Worm (Caenorhabditis elegans) whole organism, L3 larva: ENCODE measurements around the gene enol-1.
A peak's percentile ranks its signal among the peaks of the same experiment; 100 is the strongest.

Experiments
- R02D3.7 ChIP-seq: fragments of 150-350 bp; optimal IDR thresholded peaks from 2 replicates; lab custom pipeline; 2014; ENCODE audit warnings: missing biosample characterization, missing genetic modification characterization
- ZK546.5 ChIP-seq: sonication (generic microtip); optimal IDR thresholded peaks from 2 replicates; lab custom pipeline; 2017; ENCODE audit warnings: missing biosample characterization, missing genetic modification characterization
- aly-2 ChIP-seq: fragments of 150-350 bp; optimal IDR thresholded peaks from 2 replicates; lab custom pipeline; 2014; ENCODE audit warnings: missing biosample characterization, missing genetic modification characterization
- ama-1 ChIP-seq: fragments of 150-350 bp; optimal IDR thresholded peaks from 2 replicates; lab custom pipeline; 2018
- ceh-16 ChIP-seq: sonication (generic microtip); optimal IDR thresholded peaks from 2 replicates; lab custom pipeline; 2017; ENCODE audit warnings: missing biosample characterization, missing genetic modification characterization
- ceh-28 ChIP-seq: fragments of 150-350 bp; optimal IDR thresholded peaks from 2 replicates; lab custom pipeline; 2014; ENCODE audit warnings: missing biosample characterization, missing genetic modification reagents, missing genetic modification characterization
- ceh-82 ChIP-seq: fragments of 150-350 bp; optimal IDR thresholded peaks from 2 replicates; lab custom pipeline; 2014; ENCODE audit warnings: missing biosample characterization, missing genetic modification characterization
- ceh-9 ChIP-seq: sonication (generic microtip); optimal IDR thresholded peaks from 2 replicates; lab custom pipeline; 2018; ENCODE audit warnings: missing biosample characterization, missing genetic modification characterization
- daf-12 ChIP-seq: fragments of 150-350 bp; optimal IDR thresholded peaks from 2 replicates; lab custom pipeline; 2014; ENCODE audit warnings: missing biosample characterization, missing genetic modification reagents, missing genetic modification characterization
- egl-27 ChIP-seq: sonication (generic microtip); optimal IDR thresholded peaks from 4 replicates; lab custom pipeline; 2017; ENCODE audit warnings: missing biosample characterization, missing genetic modification reagents, missing genetic modification characterization
- egl-5 ChIP-seq: fragments of 150-350 bp; optimal IDR thresholded peaks from 2 replicates; lab custom pipeline; 2017; ENCODE audit warnings: missing biosample characterization, missing genetic modification reagents, missing genetic modification characterization, inconsistent platforms
- elt-1 ChIP-seq: fragments of 150-350 bp; optimal IDR thresholded peaks from 2 replicates; lab custom pipeline; 2014; ENCODE audit warnings: missing biosample characterization, missing genetic modification characterization
- elt-2 ChIP-seq: sonication (generic microtip); optimal IDR thresholded peaks from 2 replicates; lab custom pipeline; 2016; ENCODE audit warnings: missing genetic modification reagents, mild to moderate bottlenecking, missing genetic modification characterization, missing compliant biosample characterization
- elt-3 ChIP-seq, 3 experiments: fragments of 150-350 bp in 1 of 3; sonication (generic microtip) in 2 of 3; optimal IDR thresholded peaks; 2 replicates in 2 of 3; 4 replicates in 1 of 3; lab custom pipeline; 2014 to 2017; ENCODE audit warnings: missing biosample characterization in 3 of 3, missing genetic modification characterization in 3 of 3
- eor-1 ChIP-seq, 2 experiments: fragments of 150-350 bp; optimal IDR thresholded peaks; 2 replicates each; lab custom pipeline; 2014 to 2018; ENCODE audit warnings: missing biosample characterization in 2 of 2, missing genetic modification characterization in 2 of 2
- fkh-10 ChIP-seq: sonication (generic microtip); optimal IDR thresholded peaks from 2 replicates; lab custom pipeline; 2017; ENCODE audit warnings: missing biosample characterization, missing genetic modification reagents, missing genetic modification characterization
- fkh-2 ChIP-seq: fragments of 150-350 bp; optimal IDR thresholded peaks from 2 replicates; lab custom pipeline; 2014; ENCODE audit warnings: missing biosample characterization, missing genetic modification reagents, missing genetic modification characterization
- fos-1 ChIP-seq: fragments of 150-350 bp; optimal IDR thresholded peaks from 2 replicates; lab custom pipeline; 2014; ENCODE audit warnings: missing biosample characterization, missing genetic modification characterization
- hmg-11 ChIP-seq: sonication (generic microtip); optimal IDR thresholded peaks from 2 replicates; lab custom pipeline; 2016; ENCODE audit warnings: missing genetic modification characterization, missing compliant biosample characterization
- jun-1 ChIP-seq: fragments of 150-350 bp; optimal IDR thresholded peaks from 2 replicates; lab custom pipeline; 2014; ENCODE audit warnings: missing biosample characterization, missing genetic modification reagents, missing genetic modification characterization
- lin-15B ChIP-seq: fragments of 150-350 bp; optimal IDR thresholded peaks from 2 replicates; lab custom pipeline; 2014; ENCODE audit warnings: missing biosample characterization, missing genetic modification characterization
- lin-39 ChIP-seq: fragments of 150-350 bp; optimal IDR thresholded peaks from 2 replicates; lab custom pipeline; 2018; ENCODE audit warnings: missing biosample characterization, missing genetic modification reagents, missing genetic modification characterization
- lsy-12 ChIP-seq: sonication (generic microtip); optimal IDR thresholded peaks from 2 replicates; lab custom pipeline; 2016; ENCODE audit warnings: mild to moderate bottlenecking, missing genetic modification characterization, missing compliant biosample characterization
- mdl-1 ChIP-seq: fragments of 150-350 bp; optimal IDR thresholded peaks from 2 replicates; lab custom pipeline; 2014; ENCODE audit warnings: missing biosample characterization, missing genetic modification characterization
- mml-1 ChIP-seq: fragments of 150-350 bp; sonication (generic microtip); optimal IDR thresholded peaks from 3 replicates; lab custom pipeline; 2014; ENCODE audit warnings: missing biosample characterization, missing genetic modification characterization
- nfya-1 ChIP-seq: sonication (generic microtip); optimal IDR thresholded peaks from 2 replicates; lab custom pipeline; 2017; ENCODE audit warnings: missing genetic modification characterization, mild to moderate bottlenecking, missing compliant biosample characterization, antibody characterized with exemption, moderate library complexity; ENCODE audit not compliant: insufficient read depth
- nhr-11 ChIP-seq: fragments of 150-350 bp; optimal IDR thresholded peaks from 2 replicates; lab custom pipeline; 2014; ENCODE audit warnings: missing biosample characterization, missing genetic modification characterization
- nhr-12 ChIP-seq: fragments of 150-350 bp; optimal IDR thresholded peaks from 2 replicates; lab custom pipeline; 2014; ENCODE audit warnings: missing biosample characterization, missing genetic modification characterization
- nhr-23 ChIP-seq: fragments of 150-350 bp; optimal IDR thresholded peaks from 2 replicates; lab custom pipeline; 2014; ENCODE audit warnings: missing biosample characterization, missing genetic modification reagents, missing genetic modification characterization
- nhr-237 ChIP-seq: fragments of 150-350 bp; optimal IDR thresholded peaks from 2 replicates; lab custom pipeline; 2014; ENCODE audit warnings: missing biosample characterization, missing genetic modification characterization
- nhr-25 ChIP-seq: sonication (generic microtip); optimal IDR thresholded peaks from 2 replicates; lab custom pipeline; 2017; ENCODE audit warnings: missing biosample characterization, missing genetic modification characterization
- nhr-28 ChIP-seq: fragments of 150-350 bp; optimal IDR thresholded peaks from 2 replicates; lab custom pipeline; 2014; ENCODE audit warnings: missing biosample characterization, missing genetic modification characterization
- nhr-43 ChIP-seq: sonication (generic microtip); optimal IDR thresholded peaks from 2 replicates; lab custom pipeline; 2016; ENCODE audit warnings: mild to moderate bottlenecking, missing genetic modification characterization, missing compliant biosample characterization; ENCODE audit not compliant: poor library complexity, severe bottlenecking
- nhr-67 ChIP-seq: fragments of 150-350 bp; optimal IDR thresholded peaks from 2 replicates; lab custom pipeline; 2014; ENCODE audit warnings: missing biosample characterization, missing genetic modification characterization
- nhr-76 ChIP-seq: fragments of 150-350 bp; sonication (generic microtip); optimal IDR thresholded peaks from 5 replicates; lab custom pipeline; 2014; ENCODE audit warnings: missing biosample characterization, missing genetic modification characterization
- nhr-77 ChIP-seq: fragments of 150-350 bp; optimal IDR thresholded peaks from 2 replicates; lab custom pipeline; 2014; ENCODE audit warnings: missing biosample characterization, missing genetic modification characterization
- pha-4 ChIP-seq: fragments of 150-350 bp; optimal IDR thresholded peaks from 2 replicates; lab custom pipeline; 2014; ENCODE audit warnings: missing biosample characterization, missing genetic modification reagents, missing genetic modification characterization
- pqm-1 ChIP-seq: fragments of 150-350 bp; optimal IDR thresholded peaks from 2 replicates; lab custom pipeline; 2017; ENCODE audit warnings: missing biosample characterization, missing genetic modification characterization, inconsistent platforms
- sea-2 ChIP-seq: fragments of 150-350 bp; sonication (generic microtip); optimal IDR thresholded peaks from 4 replicates; lab custom pipeline; 2014; ENCODE audit warnings: missing biosample characterization, missing genetic modification reagents, missing genetic modification characterization
- skn-1 ChIP-seq: fragments of 150-350 bp; optimal IDR thresholded peaks from 2 replicates; lab custom pipeline; 2014; ENCODE audit warnings: missing biosample characterization, missing genetic modification characterization
- snpc-4 ChIP-seq: fragments of 150-350 bp; optimal IDR thresholded peaks from 2 replicates; lab custom pipeline; 2014; ENCODE audit warnings: missing biosample characterization, missing genetic modification characterization
- tbx-2 ChIP-seq: sonication (generic microtip); optimal IDR thresholded peaks from 2 replicates; lab custom pipeline; 2016; ENCODE audit warnings: mild to moderate bottlenecking, missing genetic modification characterization, missing compliant biosample characterization
- unc-39 ChIP-seq: sonication (generic microtip); optimal IDR thresholded peaks from 4 replicates; lab custom pipeline; 2017; ENCODE audit warnings: missing biosample characterization, missing genetic modification characterization
- unc-62 ChIP-seq: fragments of 150-350 bp; sonication (generic microtip); optimal IDR thresholded peaks from 4 replicates; lab custom pipeline; 2014; ENCODE audit warnings: missing biosample characterization, missing genetic modification reagents, missing genetic modification characterization
- zag-1 ChIP-seq: fragments of 150-350 bp; optimal IDR thresholded peaks from 2 replicates; lab custom pipeline; 2014; ENCODE audit warnings: missing biosample characterization, missing genetic modification characterization
- ztf-11 ChIP-seq: fragments of 150-350 bp; optimal IDR thresholded peaks from 2 replicates; lab custom pipeline; 2014; ENCODE audit warnings: missing biosample characterization, missing genetic modification characterization
- ztf-4 ChIP-seq: fragments of 150-350 bp; optimal IDR thresholded peaks from 2 replicates; lab custom pipeline; 2014; ENCODE audit warnings: missing biosample characterization, missing genetic modification characterization

enol-1 gene

DNA sequence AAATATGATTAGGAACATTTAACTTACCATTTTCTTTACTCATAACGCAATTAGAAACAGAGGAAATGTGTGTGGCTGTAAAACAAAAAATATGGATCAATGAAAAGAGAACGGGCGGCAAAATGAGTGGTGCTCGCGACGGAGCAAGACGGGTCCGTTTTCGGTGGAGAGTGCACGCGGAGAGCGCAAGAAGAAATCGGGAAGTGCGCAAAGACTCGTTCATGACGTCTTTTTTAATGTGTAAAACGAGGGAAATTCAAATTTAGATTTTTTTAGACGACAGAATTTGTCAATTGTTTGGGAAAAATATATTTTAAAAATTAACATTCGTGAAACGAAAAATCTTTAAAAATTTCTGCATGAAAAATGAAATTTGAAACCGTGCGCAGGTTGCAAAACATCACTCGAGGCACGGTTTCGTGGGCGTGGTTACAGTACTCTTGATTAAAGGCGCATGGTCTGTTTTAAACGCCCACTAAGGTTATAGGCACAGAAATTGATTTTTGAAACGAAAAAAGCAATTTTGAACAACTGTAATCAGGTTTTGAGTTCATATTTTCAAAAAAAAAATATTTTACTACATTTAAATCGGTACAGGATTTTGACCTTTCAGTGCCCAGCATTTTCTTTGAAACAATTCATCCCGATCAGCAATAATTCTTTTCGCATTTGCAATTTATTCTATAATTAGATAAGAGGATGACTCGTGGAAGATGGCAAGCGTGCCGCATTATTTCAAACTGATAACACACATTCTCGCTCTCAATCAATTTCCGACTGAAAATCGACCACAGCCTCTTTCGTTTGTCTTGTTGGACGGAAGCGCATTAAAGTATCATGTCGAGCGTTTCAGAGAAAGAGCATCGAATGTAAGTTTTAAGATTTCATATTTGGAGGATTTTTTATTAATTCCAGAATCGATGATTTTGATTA lies 38.7 kb downstream of the enol-1 start, which contains the start of the genes szy-20 and C18E9.5:
szy-20 (minus strand) TSS at position 83 of the 933 bp plus-strand sequence.
C18E9.5 (plus strand) TSS at position 730 of the 933 bp plus-strand sequence.
- TF ChIP-seq elt-3 (tag; optimal IDR thresholded peaks at IDR 0.05; lab: Kevin White, UChicago) = no peak
- TF ChIP-seq tbx-2 (tag; lab: Kevin White, UChicago) = peak; percentile 64
- peak; percentile 71 for TF ChIP-seq nhr-23 (tag; lab: Kevin White, UChicago)
- TF ChIP-seq lin-15B (tag; lab: Kevin White, UChicago) = peak; percentile 81
- no peak for TF ChIP-seq daf-12 (tag; lab: Kevin White, UChicago)
- no peak for TF ChIP-seq nhr-28
- peak; percentile 52 for TF ChIP-seq fkh-10 (GFP tag; lab: Kevin White, UChicago)
- TF ChIP-seq elt-2 = peak; percentile 76
- no peak for TF ChIP-seq aly-2
- no peak for TF ChIP-seq nhr-237 (tag; lab: Kevin White, UChicago)
- no peak for TF ChIP-seq nhr-12 (tag; lab: Kevin White, UChicago)
- TF ChIP-seq snpc-4 (tag; lab: Kevin White, UChicago) = peak; percentile 59
- peak; percentile 69 for TF ChIP-seq hmg-11 (tag; lab: Kevin White, UChicago)
- TF ChIP-seq nhr-77 (tag; lab: Kevin White, UChicago) = peak; percentile 33
- TF ChIP-seq ceh-16 = no peak
- TF ChIP-seq nfya-1 = peak; percentile 84
- no peak for TF ChIP-seq ZK546.5 (tag; lab: Kevin White, UChicago)
- no peak for TF ChIP-seq mml-1 (tag; lab: Kevin White, UChicago)
- no peak for TF ChIP-seq nhr-76 (tag; lab: Kevin White, UChicago)
- TF ChIP-seq unc-39 (tag; lab: Kevin White, UChicago) = no peak
- no peak for TF ChIP-seq nhr-11 (tag; lab: Kevin White, UChicago)
- TF ChIP-seq jun-1 (tag; lab: Kevin White, UChicago) = peak; percentile 71
- no peak for TF ChIP-seq nhr-67
- TF ChIP-seq pqm-1 (tag; lab: Kevin White, UChicago) = peak; percentile 72
- peak; percentile 20 for TF ChIP-seq egl-5 (tag; lab: Kevin White, UChicago)
- peak; percentile 49 for TF ChIP-seq ama-1
- peak; percentile 27 for TF ChIP-seq nhr-25 (tag; lab: Kevin White, UChicago)
- TF ChIP-seq ceh-28 (tag; lab: Kevin White, UChicago) = peak; percentile 60
- no peak for TF ChIP-seq ztf-11
- TF ChIP-seq skn-1 (tag; lab: Kevin White, UChicago) = peak; percentile 18
- TF ChIP-seq sea-2 (GFP tag; lab: Kevin White, UChicago) = no peak
- peak; percentile 57 for TF ChIP-seq lsy-12 (tag; lab: Kevin White, UChicago)
- TF ChIP-seq elt-1 (tag; lab: Kevin White, UChicago) = peak; percentile 31
- TF ChIP-seq fos-1 (tag; lab: Kevin White, UChicago) = no peak
- peak; percentile 52 for TF ChIP-seq ceh-82 (tag; lab: Kevin White, UChicago)
- TF ChIP-seq ceh-9 (tag; lab: Kevin White, UChicago) = no peak
- peak; percentile 78 for TF ChIP-seq pha-4 (tag; lab: Kevin White, UChicago)
- TF ChIP-seq egl-27 = no peak
- TF ChIP-seq ztf-4 (tag; lab: Kevin White, UChicago) = no peak
- TF ChIP-seq zag-1 = no peak
- no peak for TF ChIP-seq mdl-1
- TF ChIP-seq nhr-43 = peak; percentile 65
- TF ChIP-seq unc-62 (GFP tag; lab: Kevin White, UChicago) = no peak
- peak; percentile 82 for TF ChIP-seq R02D3.7
- TF ChIP-seq fkh-2 (tag; lab: Kevin White, UChicago) = no peak
- no peak for TF ChIP-seq eor-1 (tag; optimal IDR thresholded peaks at IDR 0.05; lab: Kevin White, UChicago)
- TF ChIP-seq lin-39 (tag; lab: Kevin White, UChicago) = peak; percentile 70
